1 fruit fly cellular context compared by ENCODE assay signal in genomic region chrX:3381667-3382066, dm6.
TF ChIP-seq lines count a peak whose summit lies in the region.

No protein-coding gene starts in this region.

TF ChIP-seq in whole organism, embryonic, 481 proteins besides CTCF, POLR2A, EP300 and RAD21 (continued from another document):
- no peak for TF ChIP-seq CG3847 (GFP tag; IDR thresholded peaks at IDR 0.05; lab: Robert Waterston, UW)
- TF ChIP-seq pfk (GFP tag; optimal IDR thresholded peaks at IDR 0.05; lab: Kevin White, UChicago), result no peak
- TF ChIP-seq dan (GFP tag; IDR thresholded peaks at IDR 0.05; lab: Robert Waterston, UW), result no peak
- TF ChIP-seq CG14667 (GFP tag; IDR thresholded peaks at IDR 0.05; lab: Robert Waterston, UW), result no peak; the same call in 1 of the 2 replicates
- no peak for TF ChIP-seq Spps (tag; optimal IDR thresholded peaks at IDR 0.05; lab: Kevin White, UChicago)
- peak; percentile 67 for TF ChIP-seq CG12155 (GFP tag; optimal IDR thresholded peaks at IDR 0.05; lab: Kevin White, UChicago)
- TF ChIP-seq Nf-YB (GFP tag; optimal IDR thresholded peaks at IDR 0.05; lab: Kevin White, UChicago), result no peak
- peak; percentile 64; the same call in 2 of the 3 replicates for TF ChIP-seq Dbx (GFP tag; IDR thresholded peaks at IDR 0.05; lab: Robert Waterston, UW)
- 0 out of 2 replicates have a peak, but pooled peaks have one; percentile 12 for TF ChIP-seq Nf-YA (GFP tag; IDR thresholded peaks at IDR 0.05; lab: Robert Waterston, UW)
- TF ChIP-seq CG17912 (GFP tag; optimal IDR thresholded peaks at IDR 0.05; lab: Kevin White, UChicago), result no peak
- TF ChIP-seq CG30403 (GFP tag; optimal IDR thresholded peaks at IDR 0.05; lab: Kevin White, UChicago), result peak; percentile 66
- peak; percentile 76 for TF ChIP-seq sd (tag; optimal IDR thresholded peaks at IDR 0.05; lab: Kevin White, UChicago)
- no peak for TF ChIP-seq ac (GFP tag; optimal IDR thresholded peaks at IDR 0.05; lab: Kevin White, UChicago)
- peak; percentile 60 for TF ChIP-seq zfh2 (GFP tag; optimal IDR thresholded peaks at IDR 0.05; lab: Kevin White, UChicago)
- TF ChIP-seq ci (GFP tag; IDR thresholded peaks at IDR 0.05; lab: Robert Waterston, UW), result no peak; the same call in 1 of the 3 replicates
- peak; percentile 38 for TF ChIP-seq CG15601 (tag; optimal IDR thresholded peaks at IDR 0.05; lab: Kevin White, UChicago)
- TF ChIP-seq gsb-n (tag; optimal IDR thresholded peaks at IDR 0.05; lab: Kevin White, UChicago), result peak; percentile 48
- TF ChIP-seq pnt (GFP tag; optimal IDR thresholded peaks at IDR 0.05; lab: Kevin White, UChicago), result peak; percentile 68
- TF ChIP-seq Hr51 (GFP tag; optimal IDR thresholded peaks at IDR 0.05; lab: Kevin White, UChicago), result peak; percentile 48 to 81
- peak; percentile 71 for TF ChIP-seq NC2β (GFP tag; optimal IDR thresholded peaks at IDR 0.05; lab: Kevin White, UChicago)
- TF ChIP-seq Xbp1 (GFP tag; optimal IDR thresholded peaks at IDR 0.05; lab: Kevin White, UChicago), result peak; percentile 78
- no peak; the same call in 2 of the 3 replicates for TF ChIP-seq jigr1 (GFP tag; IDR thresholded peaks at IDR 0.05; lab: Robert Waterston, UW)
- TF ChIP-seq CG17361 (GFP tag; IDR thresholded peaks at IDR 0.05; lab: Robert Waterston, UW), result peak; percentile 69
- TF ChIP-seq CG7928 (GFP tag; optimal IDR thresholded peaks at IDR 0.05; lab: Kevin White, UChicago), result no peak
- no peak for TF ChIP-seq wek (GFP tag; optimal IDR thresholded peaks at IDR 0.05; lab: Kevin White, UChicago)
- TF ChIP-seq CG10654 (GFP tag; optimal IDR thresholded peaks at IDR 0.05; lab: Kevin White, UChicago), result peak; percentile 63
- TF ChIP-seq D (optimal IDR thresholded peaks at IDR 0.05; lab: Kevin White, UChicago), result no peak
- TF ChIP-seq D (GFP tag; optimal IDR thresholded peaks at IDR 0.05; lab: Kevin White, UChicago), result peak; percentile 43
- no peak for TF ChIP-seq Tbp (GFP tag; optimal IDR thresholded peaks at IDR 0.05; lab: Kevin White, UChicago)
- TF ChIP-seq Awh (GFP tag; IDR thresholded peaks at IDR 0.05; lab: Robert Waterston, UW), result peak; percentile 43; the same call in 1 of the 2 replicates
- TF ChIP-seq fd64A (GFP tag; optimal IDR thresholded peaks at IDR 0.05; lab: Kevin White, UChicago), result no peak
- TF ChIP-seq NK7.1 (GFP tag; optimal IDR thresholded peaks at IDR 0.05; lab: Kevin White, UChicago), result peak; percentile 56
- peak; percentile 70 for TF ChIP-seq Hsf (GFP tag; optimal IDR thresholded peaks at IDR 0.05; lab: Kevin White, UChicago)
- no peak for TF ChIP-seq C15 (GFP tag; IDR thresholded peaks at IDR 0.05; lab: Robert Waterston, UW)
- TF ChIP-seq ara (GFP tag; IDR thresholded peaks at IDR 0.05; lab: Robert Waterston, UW), result peak; percentile 59; the same call in 1 of the 2 replicates
- peak; percentile 69 for TF ChIP-seq CG12071 (GFP tag; optimal IDR thresholded peaks at IDR 0.05; lab: Kevin White, UChicago)
- no peak for TF ChIP-seq fru (optimal IDR thresholded peaks at IDR 0.05; lab: Kevin White, UChicago)
- TF ChIP-seq vfl (GFP tag; optimal IDR thresholded peaks at IDR 0.05; lab: Kevin White, UChicago), result no peak
- TF ChIP-seq CG31224 (GFP tag; IDR thresholded peaks at IDR 0.05; lab: Robert Waterston, UW), result 0 out of 2 replicates have a peak, but pooled peaks have one; percentile 28
- TF ChIP-seq Dip2 (GFP tag; IDR thresholded peaks at IDR 0.05; lab: Robert Waterston, UW), result no peak
- TF ChIP-seq emc (GFP tag; optimal IDR thresholded peaks at IDR 0.05; lab: Kevin White, UChicago), result peak; percentile 28
- no peak for TF ChIP-seq gt (GFP tag; IDR thresholded peaks at IDR 0.05; lab: Robert Waterston, UW)
- TF ChIP-seq sens (GFP tag; lab: Kevin White, UChicago), result peak; percentile 94
- TF ChIP-seq run (tag; optimal IDR thresholded peaks at IDR 0.05; lab: Kevin White, UChicago), result peak; percentile 20
- peak; percentile 28 for TF ChIP-seq tup (GFP tag; optimal IDR thresholded peaks at IDR 0.05; lab: Kevin White, UChicago)
- no peak for TF ChIP-seq CG11456 (GFP tag; IDR thresholded peaks at IDR 0.05; lab: Robert Waterston, UW)
- TF ChIP-seq Hmx (GFP tag; optimal IDR thresholded peaks at IDR 0.05; lab: Kevin White, UChicago), result no peak
- TF ChIP-seq jumu (GFP tag; optimal IDR thresholded peaks at IDR 0.05; lab: Kevin White, UChicago), result peak; percentile 65
- peak; percentile 54 for TF ChIP-seq Dek (tag; optimal IDR thresholded peaks at IDR 0.05; lab: Kevin White, UChicago)
- TF ChIP-seq CG10147 (GFP tag; optimal IDR thresholded peaks at IDR 0.05; lab: Kevin White, UChicago), result peak; percentile 49
- TF ChIP-seq croc (GFP tag; conservative IDR thresholded peaks at IDR 0.05; lab: Robert Waterston, UW), result peak; percentile 55; the same call in 2 of the 3 replicates
- peak; percentile 23 for TF ChIP-seq CG8281 (tag; optimal IDR thresholded peaks at IDR 0.05; lab: Kevin White, UChicago)
- TF ChIP-seq NfI (GFP tag; optimal IDR thresholded peaks at IDR 0.05; lab: Kevin White, UChicago), result peak; percentile 70
- peak; percentile 32 for TF ChIP-seq gcm (GFP tag; optimal IDR thresholded peaks at IDR 0.05; lab: Kevin White, UChicago)
- peak; percentile 53 for TF ChIP-seq CG18619 (GFP tag; optimal IDR thresholded peaks at IDR 0.05; lab: Kevin White, UChicago)
- TF ChIP-seq cg (GFP tag; optimal IDR thresholded peaks at IDR 0.05; lab: Kevin White, UChicago), result no peak
- TF ChIP-seq CG17359 (tag; optimal IDR thresholded peaks at IDR 0.05; lab: Kevin White, UChicago), result peak; percentile 76
- TF ChIP-seq CG4707 (GFP tag; optimal IDR thresholded peaks at IDR 0.05; lab: Kevin White, UChicago), result peak; percentile 12
- TF ChIP-seq Hmr (GFP tag; optimal IDR thresholded peaks at IDR 0.05; lab: Kevin White, UChicago), result peak; percentile 63
- TF ChIP-seq CG31388 (GFP tag; optimal IDR thresholded peaks at IDR 0.05; lab: Kevin White, UChicago), result peak; percentile 38
- TF ChIP-seq scrt (GFP tag; optimal IDR thresholded peaks at IDR 0.05; lab: Kevin White, UChicago), result peak; percentile 57
- TF ChIP-seq CG34224 (GFP tag; IDR thresholded peaks at IDR 0.05; lab: Robert Waterston, UW; ENCODE audit: partially characterized antibody), result no peak
- peak; percentile 26 for TF ChIP-seq CG6765 (GFP tag; optimal IDR thresholded peaks at IDR 0.05; lab: Kevin White, UChicago)
- peak; percentile 48 for TF ChIP-seq nerfin-1 (tag; optimal IDR thresholded peaks at IDR 0.05; lab: Kevin White, UChicago)
- peak; percentile 71 for TF ChIP-seq CG13424 (tag; optimal IDR thresholded peaks at IDR 0.05; lab: Kevin White, UChicago)
- peak; percentile 33 for TF ChIP-seq Atf3 (GFP tag; optimal IDR thresholded peaks at IDR 0.05; lab: Kevin White, UChicago)
- TF ChIP-seq pzg (GFP tag; optimal IDR thresholded peaks at IDR 0.05; lab: Kevin White, UChicago), result no peak
- no peak for TF ChIP-seq p53 (GFP tag; optimal IDR thresholded peaks at IDR 0.05; lab: Kevin White, UChicago)
- TF ChIP-seq CG14014 (GFP tag; IDR thresholded peaks at IDR 0.05; lab: Robert Waterston, UW), result peak; percentile 68; the same call in 1 of the 2 replicates
- no peak for TF ChIP-seq CG42726 (GFP tag; IDR thresholded peaks at IDR 0.05; lab: Robert Waterston, UW; ENCODE audit: partially characterized antibody)
- TF ChIP-seq Rx (GFP tag; IDR thresholded peaks at IDR 0.05; lab: Robert Waterston, UW), result no peak
- peak; percentile 51 for TF ChIP-seq CG12236 (GFP tag; optimal IDR thresholded peaks at IDR 0.05; lab: Kevin White, UChicago)
- no peak; the same call in 1 of the 2 replicates for TF ChIP-seq tna (GFP tag; IDR thresholded peaks at IDR 0.05; lab: Robert Waterston, UW; ENCODE audit: partially characterized antibody)
- peak; percentile 66; the same call in 3 of the 4 replicates for TF ChIP-seq Gug (GFP tag; IDR thresholded peaks at IDR 0.05; lab: Robert Waterston, UW)
- TF ChIP-seq da (GFP tag; optimal IDR thresholded peaks at IDR 0.05; lab: Kevin White, UChicago), result peak; percentile 57
- TF ChIP-seq CG16863 (GFP tag; optimal IDR thresholded peaks at IDR 0.05; lab: Kevin White, UChicago), result peak; percentile 62
- TF ChIP-seq org-1 (GFP tag; optimal IDR thresholded peaks at IDR 0.05; lab: Kevin White, UChicago), result peak; percentile 64
- peak; percentile 53 for TF ChIP-seq CG9727 (GFP tag; optimal IDR thresholded peaks at IDR 0.05; lab: Kevin White, UChicago)
- TF ChIP-seq CG14441 (GFP tag; IDR thresholded peaks at IDR 0.05; lab: Robert Waterston, UW), result peak; percentile 82
- no peak for TF ChIP-seq CG7745 (tag; optimal IDR thresholded peaks at IDR 0.05; lab: Kevin White, UChicago)
- TF ChIP-seq CG12219 (GFP tag; optimal IDR thresholded peaks at IDR 0.05; lab: Kevin White, UChicago), result peak; percentile 76
- TF ChIP-seq Rfx (GFP tag; IDR thresholded peaks at IDR 0.05; lab: Robert Waterston, UW), result peak; percentile 78
- no peak for TF ChIP-seq unc-4 (GFP tag; IDR thresholded peaks at IDR 0.05; lab: Robert Waterston, UW; ENCODE audit: partially characterized antibody)
- TF ChIP-seq Fer2 (tag; optimal IDR thresholded peaks at IDR 0.05; lab: Kevin White, UChicago), result no peak
- peak; percentile 69 for TF ChIP-seq corto (GFP tag; optimal IDR thresholded peaks at IDR 0.05; lab: Kevin White, UChicago)
- peak in 1 of 2 experiments; percentile 75 for TF ChIP-seq Eip74EF (GFP tag; optimal IDR thresholded peaks at IDR 0.05; lab: Kevin White, UChicago)
- TF ChIP-seq Dfd (GFP tag; optimal IDR thresholded peaks at IDR 0.05; lab: Kevin White, UChicago), result no peak
- TF ChIP-seq CG12299 (tag; optimal IDR thresholded peaks at IDR 0.05; lab: Kevin White, UChicago), result no peak
- TF ChIP-seq Mad (GFP tag; optimal IDR thresholded peaks at IDR 0.05; lab: Kevin White, UChicago), result peak; percentile 49
- TF ChIP-seq CG1233 (GFP tag; optimal IDR thresholded peaks at IDR 0.05; lab: Kevin White, UChicago), result peak; percentile 37
- peak; percentile 70 for TF ChIP-seq B-H1 (GFP tag; IDR thresholded peaks at IDR 0.05; lab: Robert Waterston, UW)
- no peak for TF ChIP-seq bigmax (GFP tag; optimal IDR thresholded peaks at IDR 0.05; lab: Kevin White, UChicago)
- peak; percentile 74 for TF ChIP-seq CG9609 (GFP tag; optimal IDR thresholded peaks at IDR 0.05; lab: Kevin White, UChicago)
- peak; percentile 52 for TF ChIP-seq tin (GFP tag; optimal IDR thresholded peaks at IDR 0.05; lab: Kevin White, UChicago)
- peak; percentile 8 for TF ChIP-seq CG31365 (tag; optimal IDR thresholded peaks at IDR 0.05; lab: Kevin White, UChicago)
- peak; percentile 31; the same call in 1 of the 2 replicates for TF ChIP-seq seq (GFP tag; IDR thresholded peaks at IDR 0.05; lab: Robert Waterston, UW)
- TF ChIP-seq sob (GFP tag; IDR thresholded peaks at IDR 0.05; lab: Robert Waterston, UW), result peak; percentile 62
- TF ChIP-seq CG8765 (GFP tag; IDR thresholded peaks at IDR 0.05; lab: Robert Waterston, UW), result no peak
- TF ChIP-seq row (GFP tag; IDR thresholded peaks at IDR 0.05; lab: Robert Waterston, UW), result peak; percentile 84
- TF ChIP-seq Lpt (GFP tag; optimal IDR thresholded peaks at IDR 0.05; lab: Kevin White, UChicago), result no peak
- no peak for TF ChIP-seq Kr (GFP tag; optimal IDR thresholded peaks at IDR 0.05; lab: Kevin White, UChicago)
- TF ChIP-seq Nf-YC (tag; optimal IDR thresholded peaks at IDR 0.05; lab: Kevin White, UChicago), result no peak
- TF ChIP-seq Ssrp (tag; optimal IDR thresholded peaks at IDR 0.05; lab: Kevin White, UChicago), result peak; percentile 66
- peak; percentile 69 for TF ChIP-seq phol (tag; optimal IDR thresholded peaks at IDR 0.05; lab: Kevin White, UChicago)
- TF ChIP-seq CG4617 (GFP tag; optimal IDR thresholded peaks at IDR 0.05; lab: Kevin White, UChicago; ENCODE audit: borderline replicate concordance), result peak; percentile 20
- 0 out of 3 replicates have a peak, but pooled peaks have one; percentile 66 for TF ChIP-seq CG3726 (GFP tag; IDR thresholded peaks at IDR 0.05; lab: Robert Waterston, UW)
- TF ChIP-seq sna (GFP tag; IDR thresholded peaks at IDR 0.05; lab: Robert Waterston, UW; ENCODE audit: partially characterized antibody), result no peak
- no peak for TF ChIP-seq CG34376 (GFP tag; optimal IDR thresholded peaks at IDR 0.05; lab: Kevin White, UChicago)
- 0 out of 3 replicates have a peak, but pooled peaks have one; percentile 65 for TF ChIP-seq CG34422 (GFP tag; IDR thresholded peaks at IDR 0.05; lab: Robert Waterston, UW)
- peak; percentile 72 for TF ChIP-seq chn (GFP tag; optimal IDR thresholded peaks at IDR 0.05; lab: Kevin White, UChicago)
- TF ChIP-seq dysf (GFP tag; IDR thresholded peaks at IDR 0.05; lab: Robert Waterston, UW), result peak; percentile 89
- no peak for TF ChIP-seq Sry-β (GFP tag; optimal IDR thresholded peaks at IDR 0.05; lab: Kevin White, UChicago)
